Worm (Caenorhabditis elegans): Measurements from ENCODE around the gene pezo-1.

- TF ChIP-seq him-1 (tag; optimal IDR thresholded peaks at IDR 0.05), result no peak
- TF ChIP-seq dao-5 (tag; optimal IDR thresholded peaks at IDR 0.05), result no peak
Observed at ce11 chrIV:9323989-9324506, 42.3 kb downstream of the pezo-1 start, which contains the start of the genes nspg-11 and F49C12.15.
